Worm (Caenorhabditis elegans) whole organism, L4 larva: ENCODE measurements around the gene Y4C6B.7.

ENCODE experiments used
- Y105C5A.15 ChIP-seq: fragments of 200-800 bp; sonication (Bioruptor generic); IDR thresholded peaks from 2 replicates; pipeline ENCODE4 v1.3.6; 2022; ENCODE audit warnings: missing genetic modification characterization, missing compliant biosample characterization
- ceh-28 ChIP-seq: fragments of 150-350 bp; optimal IDR thresholded peaks from 2 replicates; lab custom pipeline; 2014; ENCODE audit warnings: missing biosample characterization, missing genetic modification reagents, missing genetic modification characterization
- ces-1 ChIP-seq: fragments of 150-350 bp; sonication (generic microtip); optimal IDR thresholded peaks from 4 replicates; lab custom pipeline; 2014; ENCODE audit warnings: missing biosample characterization, missing genetic modification reagents, missing genetic modification characterization
- egl-43 ChIP-seq: fragments of 200-800 bp; sonication (Bioruptor generic); IDR thresholded peaks from 2 replicates; pipeline ENCODE4 v1.3.6; 2022; ENCODE audit warnings: missing genetic modification reagents, missing genetic modification characterization, missing compliant biosample characterization
- lim-7 ChIP-seq: fragments of 200-800 bp; sonication (Bioruptor generic); IDR thresholded peaks from 2 replicates; pipeline ENCODE4 v1.3.6; 2022; ENCODE audit warnings: missing genetic modification characterization, missing compliant biosample characterization
- lin-39 ChIP-seq: fragments of 150-350 bp; optimal IDR thresholded peaks from 2 replicates; lab custom pipeline; 2014; ENCODE audit warnings: missing biosample characterization, missing genetic modification reagents, missing genetic modification characterization
- mep-1 ChIP-seq: fragments of 150-350 bp; sonication (generic microtip); optimal IDR thresholded peaks from 3 replicates; lab custom pipeline; 2014; ENCODE audit warnings: missing biosample characterization, missing genetic modification characterization
- nhr-102 ChIP-seq: sonication (generic microtip); optimal IDR thresholded peaks from 2 replicates; lab custom pipeline; 2016; ENCODE audit warnings: mild to moderate bottlenecking, missing genetic modification characterization, moderate library complexity, missing compliant biosample characterization
- nhr-11 ChIP-seq: fragments of 150-350 bp; optimal IDR thresholded peaks from 2 replicates; lab custom pipeline; 2014; ENCODE audit warnings: missing biosample characterization, missing genetic modification characterization
- pha-4 ChIP-seq, 2 experiments: fragments of 150-350 bp in 1 of 2; fragments of 200-800 bp in 1 of 2; sonication (Bioruptor generic) in 1 of 2; IDR thresholded peaks in 1 of 2; optimal IDR thresholded peaks in 1 of 2; 2 replicates each; pipeline versions ENCODE4 v1.3.6 to Lab custom; 2014 to 2022; ENCODE audit warnings: missing genetic modification characterization in 2 of 2, missing genetic modification reagents in 2 of 2, missing biosample characterization in 1 of 2, missing compliant biosample characterization in 1 of 2
- pqm-1 ChIP-seq: sonication (generic microtip); optimal IDR thresholded peaks from 2 replicates; lab custom pipeline; 2017; ENCODE audit warnings: missing biosample characterization, missing genetic modification characterization
- rbr-2 ChIP-seq: sonication (generic microtip); optimal IDR thresholded peaks from 2 replicates; lab custom pipeline; 2016; ENCODE audit warnings: missing genotype, missing genetic modification characterization, missing compliant biosample characterization
- snpc-4 ChIP-seq: fragments of 150-350 bp; optimal IDR thresholded peaks from 2 replicates; lab custom pipeline; 2014; ENCODE audit warnings: missing biosample characterization, missing genetic modification characterization
- unc-39 ChIP-seq: sonication (generic microtip); optimal IDR thresholded peaks from 2 replicates; lab custom pipeline; 2017; ENCODE audit warnings: missing biosample characterization, missing genetic modification characterization

ce11 chrIV:5353364-5353763, at the start of gene Y4C6B.7:
- TF ChIP-seq mep-1 (tag; lab: Kevin White, UChicago) (no peak), ces-1 (GFP tag; lab: Kevin White, UChicago) (no peak), pqm-1 (tag; lab: Kevin White, UChicago) (no peak), ceh-28 (no peak), Y105C5A.15 (GFP tag; lab: Robert Waterston, UW) (no peak), nhr-102 (tag; lab: Kevin White, UChicago) (no peak), rbr-2 (tag; lab: Kevin White, UChicago) (no peak), lin-39 (tag; lab: Kevin White, UChicago) (no peak), unc-39 (tag; lab: Kevin White, UChicago) (no peak), nhr-11 (tag; lab: Kevin White, UChicago) (no peak), pha-4 (GFP tag; IDR thresholded peaks at IDR 0.05; lab: Robert Waterston, UW) (no peak), pha-4 (tag; optimal IDR thresholded peaks at IDR 0.05; lab: Kevin White, UChicago) (no peak), egl-43 (GFP tag; lab: Robert Waterston, UW) (no peak), snpc-4 (tag; lab: Kevin White, UChicago) (no peak), lim-7 (no peak)
